Worm (Caenorhabditis elegans): ENCODE results near the gene srh-276.

The srh-276 gene

ce11 chrV:15520398-15520797 is 8.8 kb upstream of the srh-276 start:
- TF ChIP-seq mab-5 (tag; optimal IDR thresholded peaks at IDR 0.05) (no peak), nhr-28 (tag; optimal IDR thresholded peaks at IDR 0.05) (no peak), ham-2 (GFP tag; optimal IDR thresholded peaks at IDR 0.05) (no peak), ceh-39 (tag; optimal IDR thresholded peaks at IDR 0.05) (no peak), nhr-237 (tag; optimal IDR thresholded peaks at IDR 0.05) (no peak)

- TF ChIP-seq hlh-1 (tag; optimal IDR thresholded peaks at IDR 0.05) (no peak), lin-32 (GFP tag; optimal IDR thresholded peaks at IDR 0.05) (no peak), elt-3 (tag; optimal IDR thresholded peaks at IDR 0.05) (no peak), mep-1 (tag; optimal IDR thresholded peaks at IDR 0.05) (no peak), blmp-1 (tag; optimal IDR thresholded peaks at IDR 0.05) (no peak), bed-3 (GFP tag; optimal IDR thresholded peaks at IDR 0.05) (no peak), ceh-43 (GFP tag; optimal IDR thresholded peaks at IDR 0.05) (no peak), sptf-1 (tag; optimal IDR thresholded peaks at IDR 0.05) (no peak), sem-2 (GFP tag; optimal IDR thresholded peaks at IDR 0.05) (no peak), pha-4 (tag; optimal IDR thresholded peaks at IDR 0.05) (no peak), unc-39 (tag; optimal IDR thresholded peaks at IDR 0.05) (no peak), ceh-39 (tag; optimal IDR thresholded peaks at IDR 0.05) (no peak), ceh-83 (GFP tag; optimal IDR thresholded peaks at IDR 0.05) (no peak), unc-120 (tag; optimal IDR thresholded peaks at IDR 0.05; ENCODE audit: poor library complexity, severe bottlenecking) (no peak), unc-62 (GFP tag; optimal IDR thresholded peaks at IDR 0.05) (no peak)
Observed at ce11 chrV:15521920-15522319, 7.2 kb upstream of the srh-276 start, which contains the start of gene lgc-31. lgc-31 (minus strand) TSS chrV:15522020.

- TF ChIP-seq snpc-4 (tag; optimal IDR thresholded peaks at IDR 0.05), result no peak
- TF ChIP-seq ceh-39 (tag; optimal IDR thresholded peaks at IDR 0.05), result no peak
- TF ChIP-seq ces-1 (GFP tag; optimal IDR thresholded peaks at IDR 0.05), result no peak
- TF ChIP-seq unc-39 (tag; optimal IDR thresholded peaks at IDR 0.05), result no peak
- no peak for TF ChIP-seq flh-1 (GFP tag; optimal IDR thresholded peaks at IDR 0.05)
- no peak for TF ChIP-seq unc-62 (GFP tag; optimal IDR thresholded peaks at IDR 0.05)
- TF ChIP-seq bed-3 (GFP tag; optimal IDR thresholded peaks at IDR 0.05), result no peak
- no peak for TF ChIP-seq cnd-1 (tag; optimal IDR thresholded peaks at IDR 0.05)
- TF ChIP-seq sptf-1 (tag; optimal IDR thresholded peaks at IDR 0.05), result no peak
- TF ChIP-seq nhr-76 (tag; optimal IDR thresholded peaks at IDR 0.05), result no peak
- no peak for TF ChIP-seq nhr-28 (tag; optimal IDR thresholded peaks at IDR 0.05)
- TF ChIP-seq ceh-83 (GFP tag; optimal IDR thresholded peaks at IDR 0.05), result no peak
- TF ChIP-seq sem-2 (GFP tag; optimal IDR thresholded peaks at IDR 0.05), result no peak
- no peak for TF ChIP-seq mab-5 (tag; optimal IDR thresholded peaks at IDR 0.05)
- TF ChIP-seq lsy-2 (tag; optimal IDR thresholded peaks at IDR 0.05), result no peak
Observed at ce11 chrV:15533096-15533495, 3.9 kb downstream of the srh-276 start, which contains the start of gene F21A3.11. F21A3.11 (minus strand) TSS chrV:15533212.

ce11 chrV:15533864-15534263 is 4.7 kb downstream of the srh-276 start, which contains the start of gene F21A3.2:
F21A3.2 (minus strand) TSS chrV:15533964.
- TF ChIP-seq flh-1 (GFP tag; optimal IDR thresholded peaks at IDR 0.05) (no peak), ham-2 (GFP tag; optimal IDR thresholded peaks at IDR 0.05) (no peak), elt-3 (tag; optimal IDR thresholded peaks at IDR 0.05) (no peak), lin-13 (tag; optimal IDR thresholded peaks at IDR 0.05) (no peak), tbx-8 (GFP tag; optimal IDR thresholded peaks at IDR 0.05) (no peak), lin-32 (GFP tag; optimal IDR thresholded peaks at IDR 0.05) (no peak), M03D4.4 (tag; optimal IDR thresholded peaks at IDR 0.05) (no peak), nhr-76 (tag; optimal IDR thresholded peaks at IDR 0.05) (no peak), ceh-39 (tag; optimal IDR thresholded peaks at IDR 0.05) (no peak)

- TF ChIP-seq ham-2 (GFP tag; optimal IDR thresholded peaks at IDR 0.05), result no peak
- no peak for TF ChIP-seq nhr-237 (tag; optimal IDR thresholded peaks at IDR 0.05)
Observed at ce11 chrV:15536320-15536719, 7.2 kb downstream of the srh-276 start, which contains the start of gene F21A3.4. F21A3.4 (plus strand) TSS chrV:15536620.

ce11 chrV:15537923-15538322 is 8.8 kb downstream of the srh-276 start, which contains the start of gene prde-1:
prde-1 (plus strand) TSS chrV:15538244.
- TF ChIP-seq unc-120 (tag; optimal IDR thresholded peaks at IDR 0.05; ENCODE audit: poor library complexity, severe bottlenecking) (no peak), nhr-28 (tag; optimal IDR thresholded peaks at IDR 0.05) (no peak), lsy-2 (tag; optimal IDR thresholded peaks at IDR 0.05) (no peak), pha-4 (tag; optimal IDR thresholded peaks at IDR 0.05) (no peak), nhr-12 (tag; optimal IDR thresholded peaks at IDR 0.05) (no peak), ceh-43 (GFP tag; optimal IDR thresholded peaks at IDR 0.05) (no peak), mep-1 (tag; optimal IDR thresholded peaks at IDR 0.05) (no peak), ham-2 (GFP tag; optimal IDR thresholded peaks at IDR 0.05) (no peak), nhr-237 (tag; optimal IDR thresholded peaks at IDR 0.05) (no peak), drap-1 (GFP tag; optimal IDR thresholded peaks at IDR 0.05) (no peak), elt-3 (tag; optimal IDR thresholded peaks at IDR 0.05) (no peak), unc-62 (GFP tag; optimal IDR thresholded peaks at IDR 0.05) (no peak), unc-39 (tag; optimal IDR thresholded peaks at IDR 0.05) (no peak), elt-1 (tag; optimal IDR thresholded peaks at IDR 0.05; ENCODE audit: borderline replicate concordance, insufficient read depth) (no peak)
